Worm (Caenorhabditis elegans): ENCODE results near the gene D1086.17.
A peak's percentile ranks its signal among the peaks of the same experiment; 100 is the strongest.

- TF ChIP-seq lag-1 (GFP tag; IDR thresholded peaks at IDR 0.05) (no peak), hmg-1.2 (GFP tag; IDR thresholded peaks at IDR 0.05) (peak; percentile 97), egl-18 (GFP tag; IDR thresholded peaks at IDR 0.05) (no peak), ama-1 (optimal IDR thresholded peaks at IDR 0.05) (peak; percentile 73), ama-1 (GFP tag; optimal IDR thresholded peaks at IDR 0.05) (no peak), Y67H2A.10 (GFP tag; conservative IDR thresholded peaks at IDR 0.05) (no peak), D2030.7 (GFP tag; IDR thresholded peaks at IDR 0.05) (peak; percentile 84), F37B4.10 (GFP tag; IDR thresholded peaks at IDR 0.05) (no peak), chd-7 (tag; optimal IDR thresholded peaks at IDR 0.05) (peak; percentile 14), zfh-2 (GFP tag; conservative IDR thresholded peaks at IDR 0.05) (no peak)
Measured at ce11 chrV:14092403-14092802, 24.7 kb downstream of the D1086.17 start, which contains the start of gene D1086.3.
